Worm (Caenorhabditis elegans) whole organism, L1 larva: Measurements from ENCODE around the gene F47B10.9.

ENCODE experiments used
- C16A3.4 ChIP-seq: fragments of 150-350 bp; optimal IDR thresholded peaks from 2 replicates; lab custom pipeline; 2014; ENCODE audit warnings: missing biosample characterization, missing genetic modification characterization
- C34B4.2 ChIP-seq: sonication (generic microtip); optimal IDR thresholded peaks from 2 replicates; lab custom pipeline; 2017; ENCODE audit warnings: mild to moderate bottlenecking, missing genetic modification characterization, missing compliant biosample characterization
- aha-1 ChIP-seq: fragments of 150-350 bp; optimal IDR thresholded peaks from 2 replicates; lab custom pipeline; 2014; ENCODE audit warnings: missing biosample characterization, missing genetic modification characterization
- alr-1 ChIP-seq: fragments of 200-800 bp; sonication (Bioruptor generic); optimal IDR thresholded peaks from 2 replicates; lab custom pipeline; 2018; ENCODE audit warnings: borderline replicate concordance, mild to moderate bottlenecking, missing genetic modification characterization, missing compliant biosample characterization
- ama-1 ChIP-seq: fragments of 150-350 bp; optimal IDR thresholded peaks from 2 replicates; lab custom pipeline; 2014
- ces-1 ChIP-seq: fragments of 150-350 bp; optimal IDR thresholded peaks from 2 replicates; lab custom pipeline; 2014; ENCODE audit warnings: missing biosample characterization, missing genetic modification reagents, missing genetic modification characterization
- dsc-1 ChIP-seq: sonication (generic microtip); optimal IDR thresholded peaks from 2 replicates; lab custom pipeline; 2016; ENCODE audit warnings: mild to moderate bottlenecking, missing genetic modification characterization, missing compliant biosample characterization
- efl-3 ChIP-seq: fragments of 200-800 bp; sonication (Bioruptor generic); optimal IDR thresholded peaks from 2 replicates; lab custom pipeline; 2018; ENCODE audit warnings: mild to moderate bottlenecking, missing genetic modification characterization, missing compliant biosample characterization
- elt-2 ChIP-seq: sonication (generic microtip); optimal IDR thresholded peaks from 2 replicates; lab custom pipeline; 2016; ENCODE audit warnings: missing genetic modification characterization, mild to moderate bottlenecking, inconsistent platforms, missing compliant biosample characterization, missing genetic modification reagents
- elt-3 ChIP-seq, 6 experiments: fragments of 150-350 bp in 1 of 6; sonication (generic microtip); optimal IDR thresholded peaks; 2 replicates each; lab custom pipeline; 2017 to 2018; ENCODE audit warnings: missing biosample characterization in 6 of 6, missing genetic modification characterization in 6 of 6, inconsistent platforms in 1 of 6
- ets-5 ChIP-seq: fragments of 200-800 bp; sonication (Bioruptor generic); IDR thresholded peaks from 2 replicates; pipeline ENCODE4 v1.3.6; 2022; ENCODE audit warnings: missing genetic modification characterization, missing compliant biosample characterization
- fkh-4 ChIP-seq: sonication (generic microtip); optimal IDR thresholded peaks from 2 replicates; lab custom pipeline; 2016; ENCODE audit warnings: missing compliant biosample characterization, missing genetic modification characterization, borderline replicate concordance
- fkh-8 ChIP-seq: sonication (generic microtip); optimal IDR thresholded peaks from 2 replicates; lab custom pipeline; 2016; ENCODE audit warnings: mild to moderate bottlenecking, missing genetic modification characterization, missing compliant biosample characterization
- hlh-17 ChIP-seq: fragments of 200-800 bp; sonication (Bioruptor generic); optimal IDR thresholded peaks from 2 replicates; lab custom pipeline; 2018; ENCODE audit warnings: missing genetic modification characterization, mild to moderate bottlenecking, missing compliant biosample characterization, moderate library complexity, borderline replicate concordance
- lin-13 ChIP-seq: fragments of 150-350 bp; optimal IDR thresholded peaks from 2 replicates; lab custom pipeline; 2014; ENCODE audit warnings: missing biosample characterization, missing genetic modification reagents, missing genetic modification characterization
- lin-15B ChIP-seq: fragments of 150-350 bp; sonication (generic microtip); optimal IDR thresholded peaks from 3 replicates; lab custom pipeline; 2014; ENCODE audit warnings: missing biosample characterization, missing genetic modification characterization
- lin-39 ChIP-seq: fragments of 150-350 bp; optimal IDR thresholded peaks from 2 replicates; lab custom pipeline; 2014; ENCODE audit warnings: missing biosample characterization, missing genetic modification reagents, missing genetic modification characterization
- mdl-1 ChIP-seq, 2 experiments: fragments of 150-350 bp; optimal IDR thresholded peaks; 2 replicates each; lab custom pipeline; 2014 to 2017; ENCODE audit warnings: missing biosample characterization in 2 of 2, missing genetic modification characterization in 2 of 2, inconsistent platforms in 1 of 2
- mef-2 ChIP-seq: fragments of 150-350 bp; optimal IDR thresholded peaks from 2 replicates; lab custom pipeline; 2014; ENCODE audit warnings: missing biosample characterization, missing genetic modification characterization
- mep-1 ChIP-seq: fragments of 150-350 bp; optimal IDR thresholded peaks from 2 replicates; lab custom pipeline; 2014; ENCODE audit warnings: missing biosample characterization, missing genetic modification characterization
- nhr-12 ChIP-seq: sonication (generic microtip); optimal IDR thresholded peaks from 2 replicates; lab custom pipeline; 2017; ENCODE audit warnings: missing biosample characterization, missing genetic modification characterization
- nhr-77 ChIP-seq: fragments of 150-350 bp; optimal IDR thresholded peaks from 2 replicates; lab custom pipeline; 2014; ENCODE audit warnings: missing biosample characterization, missing genetic modification characterization
- pag-3 ChIP-seq: sonication (generic microtip); optimal IDR thresholded peaks from 2 replicates; lab custom pipeline; 2017; ENCODE audit warnings: missing genetic modification characterization, mild to moderate bottlenecking, missing compliant biosample characterization, antibody characterized with exemption, borderline replicate concordance; ENCODE audit not compliant: insufficient read depth
- snpc-4 ChIP-seq: fragments of 150-350 bp; optimal IDR thresholded peaks from 2 replicates; lab custom pipeline; 2014; ENCODE audit warnings: missing biosample characterization, missing genetic modification characterization
- snu-23 ChIP-seq: sonication (generic microtip); optimal IDR thresholded peaks from 2 replicates; lab custom pipeline; 2016; ENCODE audit warnings: missing genetic modification characterization, missing compliant biosample characterization
- sox-4 ChIP-seq: sonication (generic microtip); optimal IDR thresholded peaks from 2 replicates; lab custom pipeline; 2016; ENCODE audit warnings: missing genetic modification characterization, missing compliant biosample characterization
- swsn-7 ChIP-seq: sonication (generic microtip); optimal IDR thresholded peaks from 2 replicates; lab custom pipeline; 2016; ENCODE audit warnings: missing genetic modification characterization, missing compliant biosample characterization
- tbx-2 ChIP-seq: sonication (generic microtip); optimal IDR thresholded peaks from 2 replicates; lab custom pipeline; 2016; ENCODE audit warnings: missing genetic modification characterization, missing compliant biosample characterization
- unc-86 ChIP-seq: sonication (generic microtip); optimal IDR thresholded peaks from 2 replicates; lab custom pipeline; 2016; ENCODE audit warnings: missing genetic modification characterization, missing compliant biosample characterization
- unc-98 ChIP-seq: fragments of 200-800 bp; sonication (Bioruptor generic); IDR thresholded peaks from 2 replicates; pipeline ENCODE4 v1.3.6; 2022; ENCODE audit warnings: missing genetic modification characterization, missing compliant biosample characterization
- xbp-1 ChIP-seq: sonication (generic microtip); optimal IDR thresholded peaks from 2 replicates; lab custom pipeline; 2016; ENCODE audit warnings: missing genetic modification characterization, missing compliant biosample characterization
- zip-4 ChIP-seq: fragments of 200-800 bp; sonication (Bioruptor generic); optimal IDR thresholded peaks from 2 replicates; lab custom pipeline; 2018; ENCODE audit warnings: mild to moderate bottlenecking, missing genetic modification characterization, moderate library complexity, missing compliant biosample characterization
- ztf-11 ChIP-seq, 2 experiments: sonication (generic microtip); optimal IDR thresholded peaks; 2 replicates each; lab custom pipeline; 2016 to 2017; ENCODE audit warnings: missing genetic modification characterization in 2 of 2, missing biosample characterization in 1 of 2, missing compliant biosample characterization in 1 of 2

Gene F47B10.9

DNA sequence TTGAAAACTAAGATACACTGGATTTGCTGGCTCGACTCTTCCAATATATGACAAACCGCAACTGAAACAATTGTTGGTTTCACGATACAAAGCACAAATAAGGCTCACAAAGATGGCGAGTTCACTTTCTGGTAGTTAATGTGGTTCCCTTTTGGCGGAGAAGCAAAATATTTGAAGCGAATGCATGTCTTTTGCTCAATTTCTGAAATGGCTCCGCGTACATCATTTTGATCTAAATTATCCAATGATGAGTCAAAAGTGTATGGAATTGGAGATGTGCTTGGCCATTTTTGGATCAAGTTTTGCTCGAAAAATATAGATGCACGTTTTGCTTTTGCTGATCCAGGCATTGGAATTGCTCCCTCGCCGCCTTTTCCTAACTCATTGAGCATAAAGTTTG is 47.8 kb upstream of the F47B10.9 start:
- no peak for TF ChIP-seq efl-3 (GFP tag; lab: Kevin White, UChicago)
- no peak for TF ChIP-seq C16A3.4 (tag; lab: Kevin White, UChicago)
- no peak for TF ChIP-seq fkh-4
- TF ChIP-seq ztf-11 (tag; optimal IDR thresholded peaks at IDR 0.05; lab: Kevin White, UChicago): no peak
- TF ChIP-seq xbp-1 (tag; lab: Kevin White, UChicago): no peak
- TF ChIP-seq, all 84 proteins: peak for 0

DNA sequence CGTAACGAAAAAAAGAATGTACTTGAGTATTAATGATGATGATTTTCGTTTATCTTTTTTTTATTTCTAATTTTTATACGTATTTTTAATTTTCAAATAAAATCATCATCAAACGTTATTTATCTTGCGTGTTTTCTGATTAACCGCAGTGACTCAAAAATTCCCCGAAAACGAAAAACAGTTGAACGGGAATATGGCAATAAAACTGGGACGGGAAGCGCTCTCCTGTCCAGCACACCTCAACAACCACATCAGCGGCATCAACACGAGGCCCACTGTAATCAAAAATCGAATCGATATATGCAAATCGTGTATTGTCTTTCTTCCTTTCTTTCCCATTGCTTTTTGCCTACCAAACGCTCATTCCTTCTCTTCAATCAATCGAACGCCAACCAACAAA is 45.3 kb upstream of the F47B10.9 start, which contains the start of gene K09C8.2:
TSS of gene K09C8.2 (plus strand) at position 301 of the 400 bp plus-strand sequence.
- TF ChIP-seq aha-1 (tag; lab: Kevin White, UChicago) (no peak), fkh-4 (no peak), swsn-7 (tag; lab: Kevin White, UChicago) (no peak), nhr-77 (no peak)

DNA sequence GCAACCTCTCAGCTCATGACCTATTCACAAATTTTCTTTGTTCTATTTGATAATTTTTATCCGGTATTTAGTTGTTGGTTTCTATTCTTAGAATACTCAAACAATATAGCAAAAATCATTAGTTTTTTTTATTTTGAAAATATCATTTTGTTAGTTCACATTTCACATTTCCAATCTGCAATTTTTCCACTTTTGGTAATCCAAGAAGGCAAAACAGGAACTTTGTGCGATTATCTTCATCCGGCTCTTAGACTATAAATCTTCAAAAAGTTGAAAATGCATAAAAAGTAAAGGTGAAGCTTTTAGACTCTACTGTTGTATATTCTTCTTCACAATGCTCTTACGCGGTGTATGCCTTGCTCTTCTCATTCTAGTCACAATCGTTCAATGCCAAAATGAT is 44.5 kb upstream of the F47B10.9 start, which contains the start of gene nlp-19:
TSS of gene nlp-19 (plus strand) at position 301 of the 400 bp plus-strand sequence.
- TF ChIP-seq lin-39 (tag; lab: Kevin White, UChicago): no peak
- TF ChIP-seq ama-1 (lab: Kevin White, UChicago): no peak
- TF ChIP-seq nhr-12 (tag; lab: Kevin White, UChicago): no peak
- no peak for TF ChIP-seq unc-98 (GFP tag; lab: Robert Waterston, UW)
- no peak for TF ChIP-seq nhr-77
- no peak for TF ChIP-seq ces-1 (GFP tag; lab: Kevin White, UChicago)
- no peak for TF ChIP-seq ets-5 (GFP tag; lab: Robert Waterston, UW)
- no peak for TF ChIP-seq snpc-4
- TF ChIP-seq mef-2 (tag; lab: Kevin White, UChicago): no peak
- TF ChIP-seq mep-1 (tag; lab: Kevin White, UChicago): no peak
- no peak for TF ChIP-seq elt-3 (tag; optimal IDR thresholded peaks at IDR 0.05; lab: Kevin White, UChicago)

DNA sequence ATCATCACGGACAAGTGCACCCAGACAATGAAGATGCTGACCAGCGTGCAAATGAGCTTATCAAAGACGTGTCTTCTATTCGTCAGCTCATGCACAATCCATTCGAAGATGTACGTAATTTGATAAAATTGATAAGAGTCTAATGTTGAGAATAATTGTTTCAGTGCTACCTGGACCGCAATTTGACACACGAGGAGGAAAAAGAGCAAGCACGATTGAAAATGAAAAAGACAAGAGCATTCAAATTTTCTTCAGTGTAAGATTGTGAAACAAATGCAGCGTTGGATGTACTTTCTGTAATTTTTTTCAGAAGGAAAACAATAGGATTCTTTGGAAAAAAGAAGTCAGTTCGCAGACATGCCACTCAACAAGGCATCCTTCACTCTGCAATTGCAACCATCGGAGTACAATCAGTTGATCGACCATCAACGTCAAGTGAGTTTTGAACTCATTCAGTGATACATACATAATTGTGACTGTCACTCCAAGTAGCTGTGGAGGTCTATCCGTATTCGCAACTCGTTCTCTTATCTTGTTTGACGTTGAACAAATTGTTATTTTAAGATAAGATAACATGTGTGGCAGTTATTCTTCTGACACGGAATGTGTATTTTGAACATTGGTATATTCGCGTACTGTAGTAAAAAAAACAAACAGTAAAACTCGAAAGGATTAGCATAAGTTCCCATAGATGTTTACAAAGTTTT is 43.2 kb upstream of the F47B10.9 start:
- TF ChIP-seq zip-4 (GFP tag; lab: Kevin White, UChicago): no peak
- TF ChIP-seq elt-2 (tag; lab: Kevin White, UChicago): peak; percentile 5
- TF ChIP-seq, all 84 proteins: peak for 1

DNA sequence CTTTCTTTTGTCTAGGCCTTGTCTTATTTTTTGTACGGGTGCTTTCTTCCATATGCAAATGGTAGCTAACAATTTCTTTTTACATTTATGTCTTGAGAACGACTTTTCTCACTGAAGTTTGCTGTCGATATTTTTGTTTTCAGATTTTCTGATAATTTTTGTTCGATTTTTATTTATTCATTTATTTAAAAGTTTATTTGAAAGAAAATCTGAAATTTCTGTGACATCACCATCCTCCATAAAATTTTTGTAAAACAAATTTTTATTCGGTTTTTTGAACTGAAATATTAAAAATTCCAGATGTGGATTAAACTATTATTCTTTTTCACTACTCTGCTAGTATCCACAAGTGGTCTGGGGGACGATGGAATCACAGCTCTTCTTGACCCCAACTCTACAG is 40.0 kb upstream of the F47B10.9 start, which contains the start of gene pbo-4:
TSS of gene pbo-4 (plus strand) at position 301 of the 400 bp plus-strand sequence.
- TF ChIP-seq mdl-1 (tag; optimal IDR thresholded peaks at IDR 0.05; lab: Kevin White, UChicago) (no peak), aha-1 (tag; lab: Kevin White, UChicago) (no peak), mep-1 (tag; lab: Kevin White, UChicago) (no peak), fkh-8 (tag; lab: Kevin White, UChicago) (no peak), tbx-2 (tag; lab: Kevin White, UChicago) (no peak), dsc-1 (tag; lab: Kevin White, UChicago) (no peak), sox-4 (tag; lab: Kevin White, UChicago) (no peak), snu-23 (no peak), lin-13 (no peak), C34B4.2 (no peak), unc-86 (tag; lab: Kevin White, UChicago) (no peak), hlh-17 (GFP tag; lab: Kevin White, UChicago) (no peak), alr-1 (tag; lab: Kevin White, UChicago) (no peak), pag-3 (tag; lab: Kevin White, UChicago) (no peak), lin-15B (tag; lab: Kevin White, UChicago) (no peak)
- TF ChIP-seq, all 84 proteins: peak for 0
